Fruit fly (Drosophila melanogaster) whole organism, embryonic: ENCODE results near the gene Polr3F.

Experiments used
- ATbp ChIP-seq: fragments of 200-800 bp; sonication (Bioruptor generic); optimal IDR thresholded peaks from 2 replicates; lab custom pipeline; 2017; ENCODE audit warnings: missing biosample characterization, mild to moderate bottlenecking, missing genetic modification characterization, missing genetic modification reagents
- Ada2b ChIP-seq: fragments of 200-800 bp; sonication (Bioruptor generic); IDR thresholded peaks from 2 replicates; pipeline ENCODE4 v1.3.6; 2022; ENCODE audit warnings: missing biosample characterization, missing genetic modification characterization
- Blimp-1 ChIP-seq: fragments of 200-800 bp; sonication (Bioruptor generic); optimal IDR thresholded peaks from 3 replicates; lab custom pipeline; 2018; ENCODE audit warnings: missing biosample characterization, missing genetic modification characterization, mild to moderate bottlenecking, moderate library complexity, missing genetic modification reagents
- Bteb2 ChIP-seq: fragments of 200-800 bp; sonication (Bioruptor generic); optimal IDR thresholded peaks from 2 replicates; lab custom pipeline; 2016; ENCODE audit warnings: missing biosample characterization, missing genetic modification characterization
- CG10147 ChIP-seq: fragments of 200-800 bp; sonication (Bioruptor generic); optimal IDR thresholded peaks from 2 replicates; lab custom pipeline; 2019; ENCODE audit warnings: missing biosample characterization, mild to moderate bottlenecking, missing genetic modification characterization, moderate library complexity
- CG10209 ChIP-seq: fragments of 200-800 bp; sonication (Bioruptor generic); optimal IDR thresholded peaks from 3 replicates; lab custom pipeline; 2017; ENCODE audit warnings: missing biosample characterization, mild to moderate bottlenecking, missing genetic modification characterization, missing genetic modification reagents
- CG10366 ChIP-seq: fragments of 200-800 bp; sonication (Bioruptor generic); IDR thresholded peaks from 2 replicates; pipeline ENCODE4 v1.3.6; 2022; ENCODE audit warnings: missing biosample characterization, missing genetic modification characterization
- CG10543 ChIP-seq: fragments of 200-800 bp; sonication (Bioruptor generic); optimal IDR thresholded peaks from 3 replicates; lab custom pipeline; 2017; ENCODE audit warnings: missing biosample characterization, mild to moderate bottlenecking, missing genetic modification characterization, moderate library complexity
- CG12391 ChIP-seq: fragments of 200-800 bp; sonication (Bioruptor generic); optimal IDR thresholded peaks from 3 replicates; lab custom pipeline; 2018; ENCODE audit warnings: missing biosample characterization, mild to moderate bottlenecking, missing genetic modification characterization, moderate library complexity
- CG14014 ChIP-seq: fragments of 200-800 bp; sonication (Bioruptor generic); IDR thresholded peaks from 2 replicates; pipeline ENCODE4 v1.3.6; 2022; ENCODE audit warnings: missing biosample characterization, missing genetic modification characterization
- CG15073 ChIP-seq: fragments of 200-800 bp; sonication (Bioruptor generic); optimal IDR thresholded peaks from 2 replicates; lab custom pipeline; 2016; ENCODE audit warnings: missing biosample characterization, missing genetic modification characterization
- CG17385 ChIP-seq: fragments of 200-800 bp; sonication (Bioruptor generic); optimal IDR thresholded peaks from 3 replicates; lab custom pipeline; 2018; ENCODE audit warnings: missing biosample characterization, mild to moderate bottlenecking, missing genetic modification characterization
- CG2120 ChIP-seq: fragments of 200-800 bp; sonication (Bioruptor generic); optimal IDR thresholded peaks from 3 replicates; lab custom pipeline; 2016; ENCODE audit warnings: missing biosample characterization, missing genetic modification characterization
- CG34376 ChIP-seq: fragments of 200-800 bp; sonication (Bioruptor generic); optimal IDR thresholded peaks from 2 replicates; lab custom pipeline; 2018; ENCODE audit warnings: missing biosample characterization, mild to moderate bottlenecking, missing genetic modification characterization
- CG4328 ChIP-seq: fragments of 200-800 bp; sonication (Bioruptor generic); optimal IDR thresholded peaks from 3 replicates; lab custom pipeline; 2017; ENCODE audit warnings: missing biosample characterization, missing genetic modification reagents, missing genetic modification characterization
- CG7556 ChIP-seq: fragments of 200-800 bp; sonication (Bioruptor generic); optimal IDR thresholded peaks from 2 replicates; lab custom pipeline; 2017; ENCODE audit warnings: missing biosample characterization, mild to moderate bottlenecking, missing genetic modification characterization
- CG8281 ChIP-seq: fragments of 200-800 bp; sonication (Bioruptor generic); optimal IDR thresholded peaks from 2 replicates; lab custom pipeline; 2018; ENCODE audit warnings: missing biosample characterization, mild to moderate bottlenecking, missing genetic modification characterization, moderate library complexity
- CG8944 ChIP-seq: fragments of 200-800 bp; sonication (Bioruptor generic); optimal IDR thresholded peaks from 3 replicates; lab custom pipeline; 2016; ENCODE audit warnings: missing biosample characterization, missing genetic modification characterization
- CG9609 ChIP-seq: fragments of 200-800 bp; sonication (Bioruptor generic); optimal IDR thresholded peaks from 3 replicates; lab custom pipeline; 2016; ENCODE audit warnings: missing biosample characterization, missing genetic modification characterization
- CG9932 ChIP-seq: fragments of 200-800 bp; sonication (Bioruptor generic); IDR thresholded peaks from 2 replicates; pipeline ENCODE4 v1.3.6; 2022; ENCODE audit warnings: missing biosample characterization, missing genetic modification characterization
- Dad ChIP-seq: fragments of 200-800 bp; sonication (Bioruptor generic); optimal IDR thresholded peaks from 3 replicates; lab custom pipeline; 2016; ENCODE audit warnings: missing biosample characterization, missing genetic modification characterization
- Dll ChIP-seq: fragments of 200-800 bp; sonication (Bioruptor generic); IDR thresholded peaks from 4 replicates; pipeline ENCODE4 v1.3.6; 2022; ENCODE audit warnings: missing biosample characterization, missing genetic modification characterization; ENCODE audit not compliant: partially characterized antibody
- Ets65A ChIP-seq: fragments of 200-800 bp; sonication (Bioruptor generic); peaks from one replicate; lab custom pipeline; 2016; ENCODE audit warnings: missing biosample characterization, missing genetic modification characterization
- HLH3B ChIP-seq: fragments of 200-800 bp; sonication (Bioruptor generic); IDR thresholded peaks from 2 replicates; pipeline ENCODE4 v1.3.6; 2022; ENCODE audit warnings: missing biosample characterization, missing genetic modification characterization
- HLH4C ChIP-seq: fragments of 200-800 bp; sonication (Bioruptor generic); IDR thresholded peaks from 3 replicates; pipeline ENCODE4 v1.3.6; 2022; ENCODE audit warnings: missing biosample characterization, missing genetic modification characterization; ENCODE audit not compliant: partially characterized antibody
- HLH54F ChIP-seq: fragments of 200-800 bp; sonication (Bioruptor generic); optimal IDR thresholded peaks from 3 replicates; lab custom pipeline; 2016; ENCODE audit warnings: missing biosample characterization, missing genetic modification characterization
- HLHmδ ChIP-seq: fragments of 200-800 bp; sonication (Bioruptor generic); optimal IDR thresholded peaks from 2 replicates; lab custom pipeline; 2018; ENCODE audit warnings: missing biosample characterization, mild to moderate bottlenecking, missing genetic modification characterization, moderate library complexity
- Hand ChIP-seq: fragments of 200-800 bp; sonication (Bioruptor generic); optimal IDR thresholded peaks from 2 replicates; lab custom pipeline; 2017; ENCODE audit warnings: mild to moderate bottlenecking, missing biosample characterization, missing genetic modification reagents, missing genetic modification characterization
- HmgD ChIP-seq: fragments of 200-800 bp; sonication (Bioruptor generic); optimal IDR thresholded peaks from 3 replicates; lab custom pipeline; 2016; ENCODE audit warnings: missing biosample characterization, missing genetic modification characterization
- Lim3 ChIP-seq: fragments of 200-800 bp; sonication (Bioruptor generic); IDR thresholded peaks from 2 replicates; pipeline ENCODE4 v1.3.6; 2022; ENCODE audit warnings: missing biosample characterization, missing genetic modification characterization
- Ravus ChIP-seq: fragments of 200-800 bp; sonication (Bioruptor generic); IDR thresholded peaks from 2 replicates; pipeline ENCODE4 v1.3.6; 2022; ENCODE audit warnings: missing biosample characterization, missing genetic modification characterization
- Scr ChIP-seq: fragments of 200-800 bp; sonication (Bioruptor generic); IDR thresholded peaks from 2 replicates; pipeline ENCODE4 v1.3.6; 2022; ENCODE audit warnings: missing biosample characterization, missing genetic modification characterization; ENCODE audit not compliant: partially characterized antibody
- Sry-β ChIP-seq: fragments of 200-800 bp; sonication (Bioruptor generic); optimal IDR thresholded peaks from 2 replicates; lab custom pipeline; 2018; ENCODE audit warnings: missing biosample characterization, mild to moderate bottlenecking, missing genetic modification characterization, moderate library complexity
- Sry-δ ChIP-seq: fragments of 200-800 bp; sonication (Bioruptor generic); optimal IDR thresholded peaks from 2 replicates; lab custom pipeline; 2016; ENCODE audit warnings: missing biosample characterization, missing genetic modification characterization
- amos ChIP-seq: fragments of 200-800 bp; sonication (Bioruptor generic); IDR thresholded peaks from 2 replicates; pipeline ENCODE4 v1.3.6; 2022; ENCODE audit warnings: missing biosample characterization, missing genetic modification characterization; ENCODE audit not compliant: partially characterized antibody
- az2 ChIP-seq: fragments of 200-800 bp; sonication (Bioruptor generic); optimal IDR thresholded peaks from 3 replicates; lab custom pipeline; 2016; ENCODE audit warnings: missing biosample characterization, missing genetic modification characterization
- da ChIP-seq: fragments of 200-800 bp; sonication (Bioruptor generic); optimal IDR thresholded peaks from 2 replicates; lab custom pipeline; 2016; ENCODE audit warnings: missing biosample characterization, missing genetic modification characterization
- dm ChIP-seq: fragments of 200-800 bp; sonication (Bioruptor generic); optimal IDR thresholded peaks from 3 replicates; lab custom pipeline; 2016; ENCODE audit warnings: missing biosample characterization, missing genetic modification characterization
- kni ChIP-seq: fragments of 200-800 bp; sonication (Bioruptor generic); optimal IDR thresholded peaks from 3 replicates; lab custom pipeline; 2017; ENCODE audit warnings: mild to moderate bottlenecking, missing biosample characterization, missing genetic modification reagents, missing genetic modification characterization
- mld ChIP-seq: fragments of 200-800 bp; sonication (Bioruptor generic); IDR thresholded peaks from 3 replicates; pipeline ENCODE4 v1.3.6; 2022; ENCODE audit warnings: missing biosample characterization, missing genetic modification characterization; ENCODE audit not compliant: partially characterized antibody
- odd ChIP-seq: fragments of 200-800 bp; sonication (Bioruptor generic); optimal IDR thresholded peaks from 2 replicates; lab custom pipeline; 2017; ENCODE audit warnings: missing biosample characterization, mild to moderate bottlenecking, missing genetic modification characterization
- pan ChIP-seq, 4 experiments: fragments of >200 bp in 3 of 4; fragments of 200-800 bp in 1 of 4; sonication (Bioruptor generic) in 1 of 4; optimal IDR thresholded peaks in 3 of 4; IDR thresholded peaks in 1 of 4; 2 replicates each; pipeline versions ENCODE4 v1.3.6 to Lab custom; 2017 to 2022; ENCODE audit warnings: missing biosample characterization in 2 of 4, missing genetic modification characterization in 2 of 4, mixed read lengths in 1 of 4
- pnt ChIP-seq: fragments of 200-800 bp; sonication (Bioruptor generic); optimal IDR thresholded peaks from 3 replicates; lab custom pipeline; 2016; ENCODE audit warnings: missing biosample characterization, missing genetic modification characterization
- run ChIP-seq: fragments of 200-800 bp; sonication (Bioruptor generic); optimal IDR thresholded peaks from 3 replicates; lab custom pipeline; 2018; ENCODE audit warnings: missing biosample characterization, mild to moderate bottlenecking, missing genetic modification characterization
- salm ChIP-seq: fragments of 200-800 bp; sonication (Bioruptor generic); optimal IDR thresholded peaks from 2 replicates; lab custom pipeline; 2018; ENCODE audit warnings: missing biosample characterization, mild to moderate bottlenecking, missing genetic modification characterization
- schlank ChIP-seq: fragments of 200-800 bp; sonication (Bioruptor generic); optimal IDR thresholded peaks from 2 replicates; lab custom pipeline; 2018; ENCODE audit warnings: missing biosample characterization, mild to moderate bottlenecking, missing genetic modification characterization
- sens-2 ChIP-seq: fragments of 200-800 bp; sonication (Bioruptor generic); IDR thresholded peaks from 2 replicates; pipeline ENCODE4 v1.3.6; 2022; ENCODE audit warnings: missing biosample characterization, missing genetic modification characterization
- slbo ChIP-seq: fragments of 200-800 bp; sonication (Bioruptor generic); IDR thresholded peaks from 2 replicates; pipeline ENCODE4 v1.3.6; 2022; ENCODE audit warnings: missing biosample characterization, missing genetic modification characterization

Polr3F gene

dm6 chr3R:22362218-22362907, 4.8 kb downstream of the Polr3F start, which contains the start of the genes JMJD6, CG7071 and Muted (continued):
- TF ChIP-seq HmgD (peak; percentile 78), Lim3 (peak; percentile 63), CG15073 (no peak), salm (peak; percentile 78), CG10147 (GFP tag; lab: Kevin White, UChicago) (peak; percentile 91), az2 (peak; percentile 94), slbo (GFP tag; lab: Robert Waterston, UW) (peak; percentile 97), da (GFP tag; lab: Kevin White, UChicago) (peak; percentile 34), Dll (GFP tag; lab: Robert Waterston, UW) (peak; percentile 95), kni (GFP tag; lab: Kevin White, UChicago) (peak; percentile 84), odd (GFP tag; lab: Kevin White, UChicago) (peak; percentile 76), run (tag; lab: Kevin White, UChicago) (peak; percentile 78), sens-2 (GFP tag; lab: Robert Waterston, UW) (peak; percentile 90), Scr (peak; percentile 89), Ada2b (GFP tag; lab: Robert Waterston, UW) (peak; percentile 89), Bteb2 (peak; percentile 92), Sry-δ (GFP tag; lab: Kevin White, UChicago) (peak; percentile 71), Dad (GFP tag; lab: Kevin White, UChicago) (peak; percentile 74), CG17385 (peak; percentile 84), CG9932 (GFP tag; lab: Robert Waterston, UW) (peak; percentile 98), amos (GFP tag; lab: Robert Waterston, UW) (peak; percentile 69), Hand (GFP tag; lab: Kevin White, UChicago) (peak; percentile 75), CG34376 (GFP tag; lab: Kevin White, UChicago) (peak; percentile 93), CG7556 (peak; percentile 85), HLH3B (GFP tag; lab: Robert Waterston, UW) (peak; percentile 92), dm (GFP tag; lab: Kevin White, UChicago) (peak; percentile 84), CG12391 (tag; lab: Kevin White, UChicago) (peak; percentile 97), CG2120 (peak; percentile 98), Ets65A (peak; percentile 98), CG9609 (GFP tag; lab: Kevin White, UChicago) (peak; percentile 83), pnt (GFP tag; lab: Kevin White, UChicago) (peak; percentile 89), CG14014 (peak; percentile 92), Sry-β (GFP tag; lab: Kevin White, UChicago) (peak; percentile 56), Blimp-1 (GFP tag; lab: Kevin White, UChicago) (peak; percentile 87), CG8944 (GFP tag; lab: Kevin White, UChicago) (peak; percentile 85), HLH4C (GFP tag; lab: Robert Waterston, UW) (peak; percentile 68), HLH54F (GFP tag; lab: Kevin White, UChicago) (peak; percentile 95), schlank (peak; percentile 55), ATbp (GFP tag; lab: Kevin White, UChicago) (peak; percentile 73), mld (GFP tag; lab: Robert Waterston, UW) (no peak), CG10366 (GFP tag; lab: Robert Waterston, UW) (peak; percentile 91), CG10543 (GFP tag; lab: Kevin White, UChicago) (peak; percentile 94), HLHmδ (no peak), Ravus (GFP tag; lab: Robert Waterston, UW) (peak; percentile 53), CG8281 (tag; lab: Kevin White, UChicago) (peak; percentile 63), pan (optimal IDR thresholded peaks at IDR 0.05; lab: Kevin White, UChicago) (no peak), pan (GFP tag; optimal IDR thresholded peaks at IDR 0.05 in 1 of 2, IDR thresholded peaks at IDR 0.05 in 1 of 2) (peak in 1 of 2 experiments; percentile 94), CG10209 (GFP tag; lab: Kevin White, UChicago) (peak; percentile 90), CG4328 (GFP tag; lab: Kevin White, UChicago) (peak; percentile 93)
